Worm (Caenorhabditis elegans): ENCODE data around the gene dpy-9.

Gene dpy-9

DNA sequence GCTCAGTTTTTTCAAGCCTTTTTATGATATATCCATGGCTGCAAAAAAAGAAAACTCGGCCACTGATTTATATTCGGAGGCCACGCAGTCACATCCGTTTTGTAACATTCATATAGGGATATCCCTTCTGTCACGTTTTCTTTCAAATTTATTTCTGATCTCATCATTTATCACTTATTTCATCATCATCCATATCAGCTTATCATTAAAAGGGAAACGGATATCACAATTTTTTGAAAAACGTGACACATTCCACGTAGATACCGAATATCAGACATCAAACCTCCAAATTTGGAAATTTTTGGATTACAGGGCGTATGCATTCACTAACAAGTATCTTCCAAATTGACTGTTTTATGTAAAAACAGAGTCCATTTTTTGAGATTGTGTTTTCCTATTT is 43.7 kb upstream of the dpy-9 start:
- TF ChIP-seq aly-2 (tag; optimal IDR thresholded peaks at IDR 0.05) (no peak), fos-1 (tag; optimal IDR thresholded peaks at IDR 0.05) (peak; percentile 18), zag-1 (tag; optimal IDR thresholded peaks at IDR 0.05) (no peak), Y55F3AM.14 (GFP tag; optimal IDR thresholded peaks at IDR 0.05) (no peak), ztf-11 (tag; optimal IDR thresholded peaks at IDR 0.05) (no peak), elt-1 (tag; optimal IDR thresholded peaks at IDR 0.05) (no peak), mdl-1 (tag; optimal IDR thresholded peaks at IDR 0.05) (no peak), sma-9 (GFP tag; optimal IDR thresholded peaks at IDR 0.05) (peak; percentile 70), sma-9 (tag; optimal IDR thresholded peaks at IDR 0.05) (no peak), mbf-1 (tag; optimal IDR thresholded peaks at IDR 0.05) (no peak), alr-1 (tag; optimal IDR thresholded peaks at IDR 0.05) (no peak), nhr-21 (tag; optimal IDR thresholded peaks at IDR 0.05) (peak; percentile 51), mab-5 (tag; optimal IDR thresholded peaks at IDR 0.05) (no peak), sem-4 (tag; optimal IDR thresholded peaks at IDR 0.05) (no peak), C34F6.9 (tag; optimal IDR thresholded peaks at IDR 0.05) (no peak), nhr-237 (tag; optimal IDR thresholded peaks at IDR 0.05) (no peak), nhr-12 (tag; optimal IDR thresholded peaks at IDR 0.05) (no peak), ceh-82 (tag; optimal IDR thresholded peaks at IDR 0.05) (no peak), crh-2 (tag; optimal IDR thresholded peaks at IDR 0.05) (peak; percentile 38), nhr-25 (tag; optimal IDR thresholded peaks at IDR 0.05) (peak; percentile 26), nhr-129 (tag; optimal IDR thresholded peaks at IDR 0.05) (peak; percentile 27), elt-3 (tag; optimal IDR thresholded peaks at IDR 0.05) (no peak), blmp-1 (tag; optimal IDR thresholded peaks at IDR 0.05; ENCODE audit: insufficient read depth) (no peak), egl-27 (tag; optimal IDR thresholded peaks at IDR 0.05) (no peak), nhr-10 (tag; optimal IDR thresholded peaks at IDR 0.05) (no peak), snpc-4 (tag; optimal IDR thresholded peaks at IDR 0.05) (no peak), lin-13 (GFP tag; optimal IDR thresholded peaks at IDR 0.05) (no peak), lin-11 (tag; optimal IDR thresholded peaks at IDR 0.05) (no peak), nhr-6 (tag; optimal IDR thresholded peaks at IDR 0.05) (no peak), ama-1 (optimal IDR thresholded peaks at IDR 0.05) (no peak)

DNA sequence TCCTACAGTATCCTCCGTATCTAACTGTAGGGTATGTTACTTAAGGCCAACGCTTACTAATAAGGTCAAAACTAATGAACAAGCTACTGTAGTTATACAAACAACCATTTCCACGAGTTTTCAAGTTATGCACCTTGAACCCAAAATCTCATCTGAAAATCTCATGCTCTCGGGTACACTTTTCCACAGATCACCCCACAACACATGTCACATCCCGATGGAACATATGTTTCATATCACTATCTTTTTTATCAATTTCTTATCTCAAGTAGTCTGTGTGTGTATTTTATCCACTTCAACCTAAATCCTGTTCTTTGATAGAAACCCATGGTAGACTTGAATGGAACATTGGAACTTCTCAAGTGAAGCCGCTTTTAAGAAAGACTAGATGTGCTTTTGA is 41.3 kb upstream of the dpy-9 start:
- TF ChIP-seq nhr-237 (tag; optimal IDR thresholded peaks at IDR 0.05) (no peak), egl-27 (tag; optimal IDR thresholded peaks at IDR 0.05) (no peak), lin-11 (tag; optimal IDR thresholded peaks at IDR 0.05) (no peak), sma-9 (GFP tag; optimal IDR thresholded peaks at IDR 0.05) (peak; percentile 24), sma-9 (tag; optimal IDR thresholded peaks at IDR 0.05) (no peak)

DNA sequence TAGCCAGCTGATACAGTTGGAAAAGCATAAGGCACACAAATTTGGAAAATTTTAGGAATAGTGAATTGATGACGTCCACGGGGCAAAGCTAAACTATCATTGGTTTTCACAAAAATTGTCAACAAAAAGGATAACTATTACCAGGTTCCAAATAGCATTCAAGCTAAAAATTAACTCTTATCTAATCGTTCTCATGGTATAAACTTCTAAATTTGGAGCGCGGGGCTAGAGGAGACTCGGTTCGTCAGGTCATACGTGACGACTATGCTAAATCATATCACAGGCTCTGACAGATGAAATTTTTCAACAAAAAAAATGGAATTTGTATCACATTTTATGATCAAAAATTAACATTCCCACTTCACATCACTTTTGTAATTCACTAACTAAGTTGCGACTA is 40.2 kb upstream of the dpy-9 start:
- no peak for TF ChIP-seq gmeb-1 (tag; optimal IDR thresholded peaks at IDR 0.05)
- TF ChIP-seq nhr-6 (tag; optimal IDR thresholded peaks at IDR 0.05): no peak
- TF ChIP-seq nhr-237 (tag; optimal IDR thresholded peaks at IDR 0.05): no peak
- TF ChIP-seq lsy-2 (tag; optimal IDR thresholded peaks at IDR 0.05): no peak
- no peak for TF ChIP-seq sma-9 (GFP tag; optimal IDR thresholded peaks at IDR 0.05)
- no peak for TF ChIP-seq sma-9 (tag; optimal IDR thresholded peaks at IDR 0.05)
- TF ChIP-seq ztf-1 (GFP tag; conservative IDR thresholded peaks at IDR 0.05): no peak
- no peak for TF ChIP-seq crh-2 (tag; optimal IDR thresholded peaks at IDR 0.05)
- no peak for TF ChIP-seq ZK546.5 (tag; optimal IDR thresholded peaks at IDR 0.05)
- no peak for TF ChIP-seq C34F6.9 (tag; optimal IDR thresholded peaks at IDR 0.05)
- TF ChIP-seq blmp-1 (tag; optimal IDR thresholded peaks at IDR 0.05; ENCODE audit: insufficient read depth): no peak
- no peak for TF ChIP-seq ztf-11 (tag; optimal IDR thresholded peaks at IDR 0.05)

DNA sequence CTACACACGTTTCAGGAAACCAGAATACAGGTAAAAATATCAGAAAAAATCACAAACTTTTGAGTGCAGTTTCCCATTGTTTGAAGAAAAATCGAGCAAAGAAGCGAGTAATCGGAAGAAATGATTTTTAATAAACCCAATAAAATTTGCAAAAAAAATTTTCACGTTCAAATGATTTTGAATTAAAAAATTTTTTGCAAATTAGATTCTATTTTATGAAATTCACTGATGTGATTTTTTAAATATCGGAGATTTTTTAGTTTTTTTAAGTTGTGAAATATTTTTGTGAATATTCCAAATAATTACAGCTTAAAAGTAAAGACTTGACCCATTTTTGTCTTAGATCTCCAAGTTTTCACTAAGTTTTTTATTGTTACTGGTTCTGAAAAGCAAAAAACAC is 39.2 kb upstream of the dpy-9 start, which contains the start of gene pnp-1:
Gene pnp-1, minus strand, starts transcription at position 101 of the 400 bp plus-strand sequence.
- no peak for TF ChIP-seq ama-1 (optimal IDR thresholded peaks at IDR 0.05)
- no peak for TF ChIP-seq ztf-1 (GFP tag; conservative IDR thresholded peaks at IDR 0.05)
- no peak for TF ChIP-seq sma-9 (GFP tag; optimal IDR thresholded peaks at IDR 0.05)
- TF ChIP-seq sma-9 (tag; optimal IDR thresholded peaks at IDR 0.05): no peak
- no peak for TF ChIP-seq elt-1 (tag; optimal IDR thresholded peaks at IDR 0.05)
- no peak for TF ChIP-seq unc-39 (tag; optimal IDR thresholded peaks at IDR 0.05)
- no peak for TF ChIP-seq nhr-10 (tag; optimal IDR thresholded peaks at IDR 0.05)
- TF ChIP-seq alr-1 (tag; optimal IDR thresholded peaks at IDR 0.05): no peak
- TF ChIP-seq lin-39 (tag; optimal IDR thresholded peaks at IDR 0.05): no peak
- TF ChIP-seq nhr-129 (tag; optimal IDR thresholded peaks at IDR 0.05): no peak
- TF ChIP-seq ztf-11 (tag; optimal IDR thresholded peaks at IDR 0.05): no peak
- TF ChIP-seq C34F6.9 (tag; optimal IDR thresholded peaks at IDR 0.05): no peak
- TF ChIP-seq elt-3 (tag; optimal IDR thresholded peaks at IDR 0.05): no peak
